Fruit fly (Drosophila melanogaster) whole organism, adult: ENCODE measurements around the gene CG42812.

Experiments used
- CG12768 ChIP-seq: fragments of 200-800 bp; sonication (Bioruptor generic); optimal IDR thresholded peaks from 2 replicates; lab custom pipeline; 2017; ENCODE audit warnings: missing biosample characterization, missing genetic modification characterization, mild to moderate bottlenecking, moderate library complexity, missing genetic modification reagents
- CG33017 ChIP-seq: fragments of 200-800 bp; sonication (Bioruptor generic); optimal IDR thresholded peaks from 2 replicates; lab custom pipeline; 2018; ENCODE audit warnings: missing biosample characterization, mild to moderate bottlenecking, missing genetic modification characterization, moderate library complexity
- Hr96 ChIP-seq: fragments of 200-800 bp; sonication (Bioruptor generic); optimal IDR thresholded peaks from 2 replicates; lab custom pipeline; 2016; ENCODE audit warnings: missing biosample characterization, missing genetic modification characterization
- Mnt ChIP-seq: fragments of 200-800 bp; sonication (Bioruptor generic); optimal IDR thresholded peaks from 2 replicates; lab custom pipeline; 2016; ENCODE audit warnings: missing biosample characterization, mild to moderate bottlenecking, missing genetic modification characterization
- kay ChIP-seq: fragments of 200-800 bp; sonication (Bioruptor generic); peaks from one replicate; lab custom pipeline; 2016; ENCODE audit warnings: missing biosample characterization, missing genetic modification characterization, borderline replicate concordance
- ovo ChIP-seq: fragments of 200-800 bp; sonication (Bioruptor generic); optimal IDR thresholded peaks from 2 replicates; lab custom pipeline; 2016; ENCODE audit warnings: missing biosample characterization, missing genetic modification characterization
- pad ChIP-seq: fragments of 200-800 bp; sonication (Bioruptor generic); optimal IDR thresholded peaks from 3 replicates; lab custom pipeline; 2017; ENCODE audit warnings: missing biosample characterization, missing genetic modification characterization, mild to moderate bottlenecking, moderate library complexity, missing genetic modification reagents
- toe ChIP-seq: fragments of 200-800 bp; sonication (Bioruptor generic); optimal IDR thresholded peaks from 2 replicates; lab custom pipeline; 2016; ENCODE audit warnings: missing biosample characterization, missing genetic modification characterization

- TF ChIP-seq kay (GFP tag; lab: Kevin White, UChicago) = no peak
- TF ChIP-seq CG33017 (tag; lab: Kevin White, UChicago) = no peak
- TF ChIP-seq CG12768 (GFP tag; lab: Kevin White, UChicago) = no peak
- no peak for TF ChIP-seq pad (GFP tag; lab: Kevin White, UChicago)
- TF ChIP-seq Mnt (GFP tag; lab: Kevin White, UChicago) = no peak
- no peak for TF ChIP-seq toe (GFP tag; lab: Kevin White, UChicago)
- no peak for TF ChIP-seq ovo (GFP tag; lab: Kevin White, UChicago)
- no peak for TF ChIP-seq Hr96 (GFP tag; lab: Kevin White, UChicago)
These were observed 8.6 kb upstream of the CG42812 start, which contains the start of gene CG33342 for dm6 chr3R:24376565-24376964.
